Fruit fly (Drosophila melanogaster) whole organism, embryonic: ENCODE data around the gene CG31729.

Experiments used
- Aef1 ChIP-seq: fragments of 200-800 bp; sonication (Bioruptor generic); IDR thresholded peaks from 3 replicates; pipeline ENCODE4 v1.3.6; 2022; ENCODE audit warnings: missing biosample characterization, missing genetic modification characterization
- Atf6 ChIP-seq: fragments of 200-800 bp; sonication (Bioruptor generic); IDR thresholded peaks from 2 replicates; pipeline ENCODE4 v1.3.6; 2022; ENCODE audit warnings: missing biosample characterization, missing genetic modification characterization
- Bgb ChIP-seq: fragments of 200-800 bp; sonication (Bioruptor generic); IDR thresholded peaks from 2 replicates; pipeline ENCODE4 v1.3.6; 2022; ENCODE audit warnings: missing biosample characterization, missing genetic modification characterization; ENCODE audit not compliant: partially characterized antibody
- CG10543 ChIP-seq: fragments of 200-800 bp; sonication (Bioruptor generic); optimal IDR thresholded peaks from 3 replicates; lab custom pipeline; 2017; ENCODE audit warnings: missing biosample characterization, mild to moderate bottlenecking, missing genetic modification characterization, moderate library complexity
- CG12391 ChIP-seq: fragments of 200-800 bp; sonication (Bioruptor generic); optimal IDR thresholded peaks from 3 replicates; lab custom pipeline; 2018; ENCODE audit warnings: missing biosample characterization, mild to moderate bottlenecking, missing genetic modification characterization, moderate library complexity
- CG13123 ChIP-seq: fragments of 200-800 bp; sonication (Bioruptor generic); optimal IDR thresholded peaks from 2 replicates; lab custom pipeline; 2016; ENCODE audit warnings: missing biosample characterization, missing genetic modification characterization
- CG14710 ChIP-seq: fragments of 200-800 bp; sonication (Bioruptor generic); optimal IDR thresholded peaks from 3 replicates; lab custom pipeline; 2019; ENCODE audit warnings: missing biosample characterization, mild to moderate bottlenecking, missing genetic modification characterization, moderate library complexity
- CG14860 ChIP-seq: fragments of 200-800 bp; sonication (Bioruptor generic); IDR thresholded peaks from 3 replicates; pipeline ENCODE4 v1.3.6; 2022; ENCODE audit warnings: missing biosample characterization, missing genetic modification characterization; ENCODE audit not compliant: partially characterized antibody
- CG15696 ChIP-seq: fragments of 200-800 bp; sonication (Bioruptor generic); optimal IDR thresholded peaks from 2 replicates; lab custom pipeline; 2019; ENCODE audit warnings: missing biosample characterization, mild to moderate bottlenecking, missing genetic modification characterization, moderate library complexity
- CG16779 ChIP-seq: fragments of 200-800 bp; sonication (Bioruptor generic); IDR thresholded peaks from 2 replicates; pipeline ENCODE4 v1.3.6; 2022; ENCODE audit warnings: missing biosample characterization, missing genetic modification characterization
- CG1792 ChIP-seq: fragments of 200-800 bp; sonication (Bioruptor generic); optimal IDR thresholded peaks from 2 replicates; lab custom pipeline; 2016; ENCODE audit warnings: missing biosample characterization, missing genetic modification characterization
- CG18599 ChIP-seq: fragments of 200-800 bp; sonication (Bioruptor generic); optimal IDR thresholded peaks from 3 replicates; lab custom pipeline; 2017; ENCODE audit warnings: missing biosample characterization, missing genetic modification characterization, mild to moderate bottlenecking, moderate library complexity, missing genetic modification reagents
- CG30403 ChIP-seq: fragments of 200-800 bp; sonication (Bioruptor generic); optimal IDR thresholded peaks from 3 replicates; lab custom pipeline; 2016; ENCODE audit warnings: missing biosample characterization, missing genetic modification characterization
- CG32772 ChIP-seq: fragments of 200-800 bp; sonication (Bioruptor generic); IDR thresholded peaks from 2 replicates; pipeline ENCODE4 v1.3.6; 2022; ENCODE audit warnings: missing biosample characterization, missing genetic modification characterization
- CG4328 ChIP-seq: fragments of 200-800 bp; sonication (Bioruptor generic); optimal IDR thresholded peaks from 3 replicates; lab custom pipeline; 2017; ENCODE audit warnings: missing biosample characterization, missing genetic modification reagents, missing genetic modification characterization
- CG4820 ChIP-seq: fragments of 200-800 bp; sonication (Bioruptor generic); optimal IDR thresholded peaks from 3 replicates; lab custom pipeline; 2016; ENCODE audit warnings: missing biosample characterization, missing genetic modification characterization
- CG6254 ChIP-seq: fragments of 200-800 bp; sonication (Bioruptor generic); optimal IDR thresholded peaks from 3 replicates; lab custom pipeline; 2017; ENCODE audit warnings: mild to moderate bottlenecking, missing biosample characterization, missing genetic modification reagents, missing genetic modification characterization
- CG8478 ChIP-seq: fragments of >200 bp; optimal IDR thresholded peaks from 2 replicates; lab custom pipeline; 2018
- CG9727 ChIP-seq: fragments of 200-800 bp; sonication (Bioruptor generic); optimal IDR thresholded peaks from 3 replicates; lab custom pipeline; 2017; ENCODE audit warnings: missing biosample characterization, mild to moderate bottlenecking, missing genetic modification characterization
- CG9876 ChIP-seq: fragments of 200-800 bp; sonication (Bioruptor generic); optimal IDR thresholded peaks from 2 replicates; lab custom pipeline; 2016; ENCODE audit warnings: missing biosample characterization, missing genetic modification characterization
- D19A ChIP-seq: fragments of 200-800 bp; optimal IDR thresholded peaks from 3 replicates; lab custom pipeline; 2019; ENCODE audit warnings: missing biosample characterization, mild to moderate bottlenecking, missing genetic modification characterization, moderate library complexity
- Dp ChIP-seq: fragments of 200-800 bp; sonication (Bioruptor generic); optimal IDR thresholded peaks from 2 replicates; lab custom pipeline; 2018; ENCODE audit warnings: missing biosample characterization, mild to moderate bottlenecking, missing genetic modification characterization, moderate library complexity
- Dref ChIP-seq: fragments of 200-800 bp; sonication (Bioruptor generic); IDR thresholded peaks from 2 replicates; pipeline ENCODE4 v1.3.6; 2022; ENCODE audit warnings: missing biosample characterization, missing genetic modification characterization
- Gug ChIP-seq: fragments of 200-800 bp; sonication (Bioruptor generic); IDR thresholded peaks from 4 replicates; pipeline ENCODE4 v1.3.6; 2022; ENCODE audit warnings: missing biosample characterization, missing genetic modification characterization
- H15 ChIP-seq: fragments of 200-800 bp; sonication (Bioruptor generic); IDR thresholded peaks from 3 replicates; pipeline ENCODE4 v1.3.6; 2022; ENCODE audit warnings: missing biosample characterization, missing genetic modification characterization
- H2.0 ChIP-seq: fragments of 200-800 bp; sonication (Bioruptor generic); IDR thresholded peaks from 2 replicates; pipeline ENCODE4 v1.3.6; 2022; ENCODE audit warnings: missing biosample characterization, missing genetic modification characterization
- Hand ChIP-seq: fragments of 200-800 bp; sonication (Bioruptor generic); optimal IDR thresholded peaks from 2 replicates; lab custom pipeline; 2017; ENCODE audit warnings: mild to moderate bottlenecking, missing biosample characterization, missing genetic modification reagents, missing genetic modification characterization
- Meics ChIP-seq: fragments of 200-800 bp; sonication (Bioruptor generic); optimal IDR thresholded peaks from 2 replicates; lab custom pipeline; 2017; ENCODE audit warnings: missing biosample characterization, mild to moderate bottlenecking, missing genetic modification characterization
- Sox102F ChIP-seq: fragments of 200-800 bp; sonication (Bioruptor generic); optimal IDR thresholded peaks from 2 replicates; lab custom pipeline; 2018; ENCODE audit warnings: missing biosample characterization, mild to moderate bottlenecking, missing genetic modification characterization, moderate library complexity
- Xbp1 ChIP-seq: fragments of 200-800 bp; sonication (Bioruptor generic); optimal IDR thresholded peaks from 3 replicates; lab custom pipeline; 2016; ENCODE audit warnings: missing biosample characterization, mild to moderate bottlenecking, missing genetic modification characterization
- bigmax ChIP-seq: fragments of 200-800 bp; sonication (Bioruptor generic); optimal IDR thresholded peaks from 2 replicates; lab custom pipeline; 2018; ENCODE audit warnings: missing biosample characterization, mild to moderate bottlenecking, missing genetic modification characterization
- crp ChIP-seq, 2 experiments: fragments of 200-800 bp; sonication (Bioruptor generic); optimal IDR thresholded peaks; 2 replicates in 1 of 2; 3 replicates in 1 of 2; lab custom pipeline; 2017; ENCODE audit warnings: missing biosample characterization in 2 of 2, missing genetic modification characterization in 2 of 2, mild to moderate bottlenecking in 1 of 2, moderate library complexity in 1 of 2
- dati ChIP-seq: fragments of 200-800 bp; sonication (Bioruptor generic); IDR thresholded peaks from 2 replicates; pipeline ENCODE4 v1.3.6; 2022; ENCODE audit warnings: missing biosample characterization, missing genetic modification characterization
- dpn ChIP-seq, 2 experiments: fragments of 200-800 bp; sonication (Bioruptor generic); optimal IDR thresholded peaks; 3 replicates each; lab custom pipeline; 2016; ENCODE audit warnings: missing biosample characterization in 2 of 2, missing genetic modification characterization in 2 of 2
- ems ChIP-seq: fragments of 200-800 bp; sonication (Bioruptor generic); optimal IDR thresholded peaks from 3 replicates; lab custom pipeline; 2016; ENCODE audit warnings: missing biosample characterization, missing genetic modification characterization
- ftz-f1 ChIP-seq: fragments of 200-800 bp; sonication (Bioruptor generic); optimal IDR thresholded peaks from 2 replicates; lab custom pipeline; 2016; ENCODE audit warnings: missing biosample characterization, missing genetic modification characterization
- gfzf ChIP-seq: fragments of 200-800 bp; sonication (Bioruptor generic); optimal IDR thresholded peaks from 2 replicates; lab custom pipeline; 2016; ENCODE audit warnings: missing biosample characterization, mild to moderate bottlenecking, missing genetic modification characterization, moderate library complexity
- hbn ChIP-seq: fragments of 200-800 bp; sonication (Bioruptor generic); IDR thresholded peaks from 2 replicates; pipeline ENCODE4 v1.3.6; 2022; ENCODE audit warnings: missing biosample characterization, missing genetic modification characterization; ENCODE audit not compliant: partially characterized antibody
- jumu ChIP-seq: fragments of 200-800 bp; sonication (Bioruptor generic); optimal IDR thresholded peaks from 3 replicates; lab custom pipeline; 2016; ENCODE audit warnings: missing biosample characterization, missing genetic modification characterization
- pita ChIP-seq: fragments of 200-800 bp; sonication (Bioruptor generic); optimal IDR thresholded peaks from 2 replicates; lab custom pipeline; 2017; ENCODE audit warnings: missing biosample characterization, mild to moderate bottlenecking, missing genetic modification characterization
- prd ChIP-seq, 3 experiments: fragments of >200 bp in 2 of 3; fragments of 200-800 bp in 1 of 3; sonication (Bioruptor generic) in 1 of 3; optimal IDR thresholded peaks in 2 of 3; IDR thresholded peaks in 1 of 3; 2 replicates in 2 of 3; 3 replicates in 1 of 3; pipeline versions ENCODE4 v1.3.6 to Lab custom; 2017 to 2022; ENCODE audit warnings: missing biosample characterization in 1 of 3, missing genetic modification characterization in 1 of 3
- slou ChIP-seq: fragments of 200-800 bp; sonication (Bioruptor generic); optimal IDR thresholded peaks from 3 replicates; lab custom pipeline; 2016; ENCODE audit warnings: missing biosample characterization, missing genetic modification characterization
- sob ChIP-seq: fragments of 200-800 bp; sonication (Bioruptor generic); IDR thresholded peaks from 2 replicates; pipeline ENCODE4 v1.3.6; 2022; ENCODE audit warnings: missing biosample characterization, missing genetic modification characterization
- tna ChIP-seq: fragments of 200-800 bp; sonication (Bioruptor generic); IDR thresholded peaks from 2 replicates; pipeline ENCODE4 v1.3.6; 2022; ENCODE audit warnings: missing biosample characterization, missing genetic modification characterization; ENCODE audit not compliant: partially characterized antibody
- unc-4 ChIP-seq: fragments of 200-800 bp; sonication (Bioruptor generic); IDR thresholded peaks from 2 replicates; pipeline ENCODE4 v1.3.6; 2022; ENCODE audit warnings: missing biosample characterization, missing genetic modification characterization; ENCODE audit not compliant: partially characterized antibody
- unpg ChIP-seq: fragments of 200-800 bp; sonication (Bioruptor generic); optimal IDR thresholded peaks from 3 replicates; lab custom pipeline; 2018; ENCODE audit warnings: missing biosample characterization, mild to moderate bottlenecking, missing genetic modification characterization, moderate library complexity
- vnd ChIP-seq: fragments of 200-800 bp; sonication (Bioruptor generic); IDR thresholded peaks from 3 replicates; pipeline ENCODE4 v1.3.6; 2022; ENCODE audit warnings: missing biosample characterization, missing genetic modification characterization; ENCODE audit not compliant: partially characterized antibody
- z ChIP-seq: fragments of 200-800 bp; sonication (Bioruptor generic); IDR thresholded peaks from 3 replicates; pipeline ENCODE4 v1.3.6; 2022; ENCODE audit warnings: missing biosample characterization, missing genetic modification characterization

Gene CG31729

DNA sequence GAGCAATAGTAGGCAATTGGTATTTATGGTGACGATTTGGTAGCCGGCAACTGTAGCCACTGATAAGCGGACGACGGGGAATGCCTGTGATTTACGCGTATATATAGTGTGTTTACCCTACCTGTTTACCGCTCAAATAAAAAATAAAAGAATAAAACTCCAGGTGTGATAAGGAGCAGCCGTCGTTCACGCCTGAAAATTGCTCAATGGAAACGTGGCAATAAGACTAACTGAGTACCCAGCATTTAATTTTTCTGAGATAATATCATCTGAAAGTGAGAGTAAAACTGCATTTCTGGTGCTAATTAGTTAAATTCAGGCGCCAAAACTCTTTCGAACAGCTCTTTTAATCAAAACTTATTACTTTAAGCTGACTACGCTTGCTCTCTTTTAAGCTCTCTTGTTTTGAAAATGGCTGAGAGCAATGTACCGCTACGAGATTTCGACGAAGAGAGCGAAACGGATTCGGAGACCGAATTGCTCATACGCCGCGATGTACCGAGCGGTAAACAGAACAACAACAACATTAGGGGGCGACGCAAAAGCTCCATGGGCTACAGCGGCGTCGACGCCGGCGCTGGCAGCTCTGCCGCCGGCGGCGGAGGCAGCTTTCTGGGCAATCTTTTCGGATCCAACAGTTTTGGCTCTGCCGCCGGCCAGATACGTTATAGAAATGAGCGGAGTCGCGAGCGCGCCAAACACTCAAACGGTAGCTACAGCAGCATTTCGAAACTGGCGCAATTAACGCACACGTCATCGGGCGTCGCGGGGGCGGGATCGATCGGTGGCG is 674 bp downstream of the CG31729 start (continued):
- TF ChIP-seq ems (GFP tag; lab: Kevin White, UChicago), result peak; percentile 29
- TF ChIP-seq gfzf (GFP tag; lab: Kevin White, UChicago), result no peak
- no peak for TF ChIP-seq CG32772 (GFP tag; lab: Robert Waterston, UW)
- no peak for TF ChIP-seq Aef1 (GFP tag; lab: Robert Waterston, UW)
- TF ChIP-seq H15 (GFP tag; lab: Robert Waterston, UW), result no peak
- peak; percentile 60 for TF ChIP-seq D19A (tag; lab: Kevin White, UChicago)
- TF ChIP-seq Xbp1 (GFP tag; lab: Kevin White, UChicago), result peak; percentile 10
- peak; percentile 47; the same call in 1 of the 2 replicates for TF ChIP-seq tna (GFP tag; lab: Robert Waterston, UW)
- peak; percentile 35 for TF ChIP-seq CG15696
- TF ChIP-seq CG6254 (GFP tag; lab: Kevin White, UChicago), result peak; percentile 44
- TF ChIP-seq jumu, result no peak
- peak; percentile 86 for TF ChIP-seq CG10543 (GFP tag; lab: Kevin White, UChicago)
- TF ChIP-seq CG14860, result no peak
- TF ChIP-seq Bgb, result peak; percentile 73; the same call in 1 of the 2 replicates
- TF ChIP-seq Meics (GFP tag; lab: Kevin White, UChicago), result peak; percentile 86
- TF ChIP-seq Sox102F (GFP tag; lab: Kevin White, UChicago), result peak; percentile 72
- no peak for TF ChIP-seq Gug (GFP tag; lab: Robert Waterston, UW)
- peak; percentile 47; the same call in 2 of the 3 replicates for TF ChIP-seq z (GFP tag; lab: Robert Waterston, UW)
- peak; percentile 55 for TF ChIP-seq ftz-f1 (GFP tag; lab: Kevin White, UChicago)
- TF ChIP-seq H2.0 (GFP tag; lab: Robert Waterston, UW), result peak; percentile 47; the same call in 1 of the 2 replicates
- no peak for TF ChIP-seq pita (GFP tag; lab: Kevin White, UChicago)
- TF ChIP-seq CG4328 (GFP tag; lab: Kevin White, UChicago), result peak; percentile 73
- no peak for TF ChIP-seq hbn (GFP tag; lab: Robert Waterston, UW)
- TF ChIP-seq CG12391, result peak; percentile 54
- no peak for TF ChIP-seq CG4820 (GFP tag; lab: Kevin White, UChicago)
- peak; percentile 39 for TF ChIP-seq bigmax
- no peak for TF ChIP-seq CG9876 (GFP tag; lab: Kevin White, UChicago)
- TF ChIP-seq crp (GFP tag; optimal IDR thresholded peaks at IDR 0.05; lab: Kevin White, UChicago), result no peak
- TF ChIP-seq CG14710, result no peak
- no peak for TF ChIP-seq vnd
- TF ChIP-seq slou (GFP tag; lab: Kevin White, UChicago), result no peak
- TF ChIP-seq CG18599, result peak; percentile 85
- peak; percentile 13 for TF ChIP-seq Dp (GFP tag; lab: Kevin White, UChicago)
- TF ChIP-seq dati, result 0 out of 2 replicates have a peak, but pooled peaks have one; percentile 20
- TF ChIP-seq Dref (GFP tag; lab: Robert Waterston, UW), result no peak
- TF ChIP-seq CG1792 (GFP tag; lab: Kevin White, UChicago), result peak; percentile 34
- TF ChIP-seq CG9727 (GFP tag; lab: Kevin White, UChicago), result peak; percentile 69
- TF ChIP-seq prd (optimal IDR thresholded peaks at IDR 0.05; lab: Kevin White, UChicago), result no peak
- TF ChIP-seq prd (GFP tag; IDR thresholded peaks at IDR 0.05; lab: Robert Waterston, UW), result peak; percentile 24; the same call in 1 of the 3 replicates
- TF ChIP-seq CG16779 (GFP tag; lab: Robert Waterston, UW), result no peak
- TF ChIP-seq CG30403, result no peak
- peak; percentile 78 for TF ChIP-seq Hand (GFP tag; lab: Kevin White, UChicago)
- peak; percentile 31 for TF ChIP-seq CG13123 (GFP tag; lab: Kevin White, UChicago)
- peak; percentile 36 for TF ChIP-seq sob (GFP tag; lab: Robert Waterston, UW)
- TF ChIP-seq unpg (GFP tag; lab: Kevin White, UChicago), result peak; percentile 87
- peak; percentile 85 for TF ChIP-seq Atf6
- peak in 1 of 2 experiments; percentile 45 for TF ChIP-seq dpn (GFP tag; optimal IDR thresholded peaks at IDR 0.05; lab: Kevin White, UChicago)
- TF ChIP-seq unc-4 (GFP tag; lab: Robert Waterston, UW), result peak; percentile 55; the same call in 1 of the 2 replicates
- TF ChIP-seq CG8478 (lab: Kevin White, UChicago), result no peak
